Fruit fly (Drosophila melanogaster) whole organism, pupa: ENCODE results near the gene Jwa.

ENCODE experiments used
- CG12605 ChIP-seq: fragments of 200-800 bp; sonication (Bioruptor generic); IDR thresholded peaks from 2 replicates; pipeline ENCODE4 v1.3.6; 2022; ENCODE audit warnings: missing biosample characterization, missing genetic modification characterization
- CG14655 ChIP-seq: fragments of 200-800 bp; sonication (Bioruptor generic); optimal IDR thresholded peaks from 3 replicates; lab custom pipeline; 2017; ENCODE audit warnings: mild to moderate bottlenecking, missing biosample characterization, missing genetic modification reagents, missing genetic modification characterization
- CG17806 ChIP-seq: fragments of 200-800 bp; sonication (Bioruptor generic); optimal IDR thresholded peaks from 2 replicates; lab custom pipeline; 2018; ENCODE audit warnings: missing biosample characterization, mild to moderate bottlenecking, missing genetic modification characterization, moderate library complexity
- CG32121 ChIP-seq: fragments of 200-800 bp; sonication (Bioruptor generic); IDR thresholded peaks from 2 replicates; pipeline ENCODE4 v1.3.6; 2022; ENCODE audit warnings: missing biosample characterization, missing genetic modification characterization
- CG4496 ChIP-seq: fragments of 200-800 bp; sonication (Bioruptor generic); IDR thresholded peaks from 3 replicates; pipeline ENCODE4 v1.3.6; 2022; ENCODE audit warnings: missing biosample characterization, missing genetic modification characterization
- Pif1A ChIP-seq: fragments of 200-800 bp; sonication (Bioruptor generic); optimal IDR thresholded peaks from 3 replicates; lab custom pipeline; 2016; ENCODE audit warnings: missing biosample characterization, missing genetic modification characterization
- rn ChIP-seq: fragments of 200-800 bp; sonication (Bioruptor generic); IDR thresholded peaks from 2 replicates; pipeline ENCODE4 v1.3.6; 2022; ENCODE audit warnings: missing biosample characterization, missing genetic modification characterization

dm6 chr2L:18702721-18703488, 2.6 kb downstream of the Jwa start, which contains the start of the genes CG10376 and CG10343:
- TF ChIP-seq Pif1A (no peak), CG12605 (GFP tag; lab: Robert Waterston, UW) (peak; percentile 54; the same call in 1 of the 2 replicates), CG14655 (GFP tag; lab: Kevin White, UChicago) (peak; percentile 89), CG17806 (peak; percentile 86), rn (peak; percentile 69), CG32121 (peak; percentile 80), CG4496 (GFP tag; lab: Robert Waterston, UW) (peak; percentile 78; the same call in 2 of the 3 replicates)
